Worm (Caenorhabditis elegans) whole organism, young adult: ENCODE results near the gene spp-19.

Source experiments
- C06A6.2 ChIP-seq: fragments of 200-800 bp; sonication (Bioruptor generic); conservative IDR thresholded peaks from 2 replicates; pipeline ENCODE4 v1.3.6; 2022; ENCODE audit warnings: missing genetic modification characterization, missing compliant biosample characterization
- D2030.7 ChIP-seq: fragments of 200-800 bp; sonication (Bioruptor generic); IDR thresholded peaks from 2 replicates; pipeline ENCODE4 v1.3.6; 2022; ENCODE audit warnings: missing genetic modification reagents, missing genetic modification characterization, missing compliant biosample characterization
- F37B4.10 ChIP-seq: fragments of 200-800 bp; sonication (Bioruptor generic); IDR thresholded peaks from 2 replicates; pipeline ENCODE4 v1.3.6; 2022; ENCODE audit warnings: missing genetic modification characterization, missing compliant biosample characterization
- Y53F4B.3 ChIP-seq: fragments of 200-800 bp; sonication (Bioruptor generic); IDR thresholded peaks from 2 replicates; pipeline ENCODE4 v1.3.6; 2022; ENCODE audit warnings: missing genetic modification reagents, missing genetic modification characterization, missing compliant biosample characterization
- Y56A3A.18 ChIP-seq: fragments of 200-800 bp; sonication (Bioruptor generic); IDR thresholded peaks from 2 replicates; pipeline ENCODE4 v1.3.6; 2022; ENCODE audit warnings: missing genetic modification reagents, missing genetic modification characterization, missing compliant biosample characterization
- die-1 ChIP-seq: sonication (generic microtip); optimal IDR thresholded peaks from 2 replicates; lab custom pipeline; 2016; ENCODE audit warnings: missing genotype, mild to moderate bottlenecking, missing genetic modification characterization, missing compliant biosample characterization
- hlh-26 ChIP-seq: fragments of 200-800 bp; sonication (Bioruptor generic); conservative IDR thresholded peaks from 2 replicates; pipeline ENCODE4 v1.3.6; 2022; ENCODE audit warnings: missing genetic modification reagents, missing genetic modification characterization, missing compliant biosample characterization
- let-607 ChIP-seq, 2 experiments: fragments of 200-800 bp in 1 of 2; sonication (Bioruptor generic) in 1 of 2; sonication (generic microtip) in 1 of 2; optimal IDR thresholded peaks; 2 replicates each; lab custom pipeline; 2016 to 2018; ENCODE audit warnings: mild to moderate bottlenecking in 2 of 2, missing compliant biosample characterization in 2 of 2, missing genetic modification characterization in 2 of 2, moderate library complexity in 2 of 2, missing genotype in 1 of 2
- lin-40 ChIP-seq: sonication (generic microtip); optimal IDR thresholded peaks from 2 replicates; lab custom pipeline; 2016; ENCODE audit warnings: missing genetic modification characterization, mild to moderate bottlenecking, missing compliant biosample characterization, missing genotype, missing genetic modification reagents
- lsl-1 ChIP-seq: fragments of 200-800 bp; sonication (Bioruptor generic); optimal IDR thresholded peaks from 2 replicates; lab custom pipeline; 2018; ENCODE audit warnings: mild to moderate bottlenecking, missing genetic modification characterization, moderate library complexity, missing compliant biosample characterization
- madf-6 ChIP-seq: fragments of 200-800 bp; sonication (Bioruptor generic); IDR thresholded peaks from 2 replicates; pipeline ENCODE4 v1.3.6; 2022; ENCODE audit warnings: missing genetic modification reagents, missing genetic modification characterization, missing compliant biosample characterization
- nfyb-1 ChIP-seq: fragments of 200-800 bp; sonication (Bioruptor generic); IDR thresholded peaks from 2 replicates; pipeline ENCODE4 v1.3.6; 2022; ENCODE audit warnings: missing genetic modification reagents, missing genetic modification characterization, missing compliant biosample characterization
- nhr-90 ChIP-seq: sonication (generic microtip); optimal IDR thresholded peaks from 2 replicates; lab custom pipeline; 2016; ENCODE audit warnings: missing genotype, mild to moderate bottlenecking, missing genetic modification characterization, missing compliant biosample characterization
- somi-1 ChIP-seq: fragments of 200-800 bp; sonication (Bioruptor generic); optimal IDR thresholded peaks from 2 replicates; lab custom pipeline; 2018; ENCODE audit warnings: mild to moderate bottlenecking, missing genetic modification characterization, missing compliant biosample characterization
- xnd-1 ChIP-seq: sonication (generic microtip); optimal IDR thresholded peaks from 2 replicates; lab custom pipeline; 2016; ENCODE audit warnings: missing genotype, missing genetic modification reagents, missing genetic modification characterization, missing compliant biosample characterization
- ztf-6 ChIP-seq: fragments of 200-800 bp; sonication (Bioruptor generic); IDR thresholded peaks from 2 replicates; pipeline ENCODE4 v1.3.6; 2022; ENCODE audit warnings: missing genetic modification reagents, missing genetic modification characterization, missing compliant biosample characterization

spp-19 gene

ce11 chrV:6513356-6513755 is 48.1 kb downstream of the spp-19 start:
- TF ChIP-seq F37B4.10 (GFP tag; lab: Robert Waterston, UW): no peak
- TF ChIP-seq Y53F4B.3 (GFP tag; lab: Robert Waterston, UW): no peak
- peak in 1 of 2 experiments; percentile 87 for TF ChIP-seq let-607 (tag; optimal IDR thresholded peaks at IDR 0.05; lab: Kevin White, UChicago)

ce11 chrV:6511121-6511520 is 50.4 kb downstream of the spp-19 start, which contains the start of gene ubh-1:
TSS of gene ubh-1 (minus strand) at chrV:6511409.
- TF ChIP-seq nhr-90 (tag; lab: Kevin White, UChicago): no peak
- TF ChIP-seq nfyb-1 (GFP tag; lab: Robert Waterston, UW): 0 out of 2 replicates have a peak, but pooled peaks have one; percentile 10
- TF ChIP-seq somi-1 (GFP tag; lab: Kevin White, UChicago): no peak
- TF ChIP-seq hlh-26 (GFP tag; lab: Robert Waterston, UW): no peak
- no peak for TF ChIP-seq C06A6.2 (GFP tag; lab: Robert Waterston, UW)
- TF ChIP-seq lin-40 (tag; lab: Kevin White, UChicago): no peak

ce11 chrV:6510622-6511021 is 50.9 kb downstream of the spp-19 start:
- no peak for TF ChIP-seq ztf-6 (GFP tag; lab: Robert Waterston, UW)
- TF ChIP-seq lsl-1 (GFP tag; lab: Kevin White, UChicago): peak; percentile 88
- TF ChIP-seq Y56A3A.18 (GFP tag; lab: Robert Waterston, UW): no peak
- TF ChIP-seq xnd-1 (tag; lab: Kevin White, UChicago): peak; percentile 3
- TF ChIP-seq D2030.7 (GFP tag; lab: Robert Waterston, UW): no peak
- peak; percentile 49; the same call in 1 of the 2 replicates for TF ChIP-seq madf-6 (GFP tag; lab: Robert Waterston, UW)
- no peak for TF ChIP-seq die-1 (tag; lab: Kevin White, UChicago)
